Worm (Caenorhabditis elegans) whole organism, L3 larva: ENCODE data around the gene C02G6.2.
A peak's percentile ranks its signal among the peaks of the same experiment; 100 is the strongest.

Experiments used
- ZK546.5 ChIP-seq: sonication (generic microtip); optimal IDR thresholded peaks from 2 replicates; lab custom pipeline; 2017; ENCODE audit warnings: missing biosample characterization, missing genetic modification characterization
- ama-1 ChIP-seq: fragments of 150-350 bp; optimal IDR thresholded peaks from 2 replicates; lab custom pipeline; 2018
- ceh-16 ChIP-seq: sonication (generic microtip); optimal IDR thresholded peaks from 2 replicates; lab custom pipeline; 2017; ENCODE audit warnings: missing biosample characterization, missing genetic modification characterization
- ceh-28 ChIP-seq: fragments of 150-350 bp; optimal IDR thresholded peaks from 2 replicates; lab custom pipeline; 2014; ENCODE audit warnings: missing biosample characterization, missing genetic modification reagents, missing genetic modification characterization
- ceh-9 ChIP-seq: sonication (generic microtip); optimal IDR thresholded peaks from 2 replicates; lab custom pipeline; 2018; ENCODE audit warnings: missing biosample characterization, missing genetic modification characterization
- daf-12 ChIP-seq: fragments of 150-350 bp; optimal IDR thresholded peaks from 2 replicates; lab custom pipeline; 2014; ENCODE audit warnings: missing biosample characterization, missing genetic modification reagents, missing genetic modification characterization
- egl-27 ChIP-seq: sonication (generic microtip); optimal IDR thresholded peaks from 4 replicates; lab custom pipeline; 2017; ENCODE audit warnings: missing biosample characterization, missing genetic modification reagents, missing genetic modification characterization
- egl-5 ChIP-seq: fragments of 150-350 bp; optimal IDR thresholded peaks from 2 replicates; lab custom pipeline; 2017; ENCODE audit warnings: missing biosample characterization, missing genetic modification reagents, missing genetic modification characterization, inconsistent platforms
- elt-1 ChIP-seq: fragments of 150-350 bp; optimal IDR thresholded peaks from 2 replicates; lab custom pipeline; 2014; ENCODE audit warnings: missing biosample characterization, missing genetic modification characterization
- elt-2 ChIP-seq: sonication (generic microtip); optimal IDR thresholded peaks from 2 replicates; lab custom pipeline; 2016; ENCODE audit warnings: missing genetic modification reagents, mild to moderate bottlenecking, missing genetic modification characterization, missing compliant biosample characterization
- elt-3 ChIP-seq, 3 experiments: fragments of 150-350 bp in 1 of 3; sonication (generic microtip) in 2 of 3; optimal IDR thresholded peaks; 2 replicates in 2 of 3; 4 replicates in 1 of 3; lab custom pipeline; 2014 to 2017; ENCODE audit warnings: missing biosample characterization in 3 of 3, missing genetic modification characterization in 3 of 3
- eor-1 ChIP-seq, 2 experiments: fragments of 150-350 bp; optimal IDR thresholded peaks; 2 replicates each; lab custom pipeline; 2014 to 2018; ENCODE audit warnings: missing biosample characterization in 2 of 2, missing genetic modification characterization in 2 of 2
- fkh-2 ChIP-seq: fragments of 150-350 bp; optimal IDR thresholded peaks from 2 replicates; lab custom pipeline; 2014; ENCODE audit warnings: missing biosample characterization, missing genetic modification reagents, missing genetic modification characterization
- fos-1 ChIP-seq: fragments of 150-350 bp; optimal IDR thresholded peaks from 2 replicates; lab custom pipeline; 2014; ENCODE audit warnings: missing biosample characterization, missing genetic modification characterization
- hmg-11 ChIP-seq: sonication (generic microtip); optimal IDR thresholded peaks from 2 replicates; lab custom pipeline; 2016; ENCODE audit warnings: missing genetic modification characterization, missing compliant biosample characterization
- jun-1 ChIP-seq: fragments of 150-350 bp; optimal IDR thresholded peaks from 2 replicates; lab custom pipeline; 2014; ENCODE audit warnings: missing biosample characterization, missing genetic modification reagents, missing genetic modification characterization
- lin-15B ChIP-seq: fragments of 150-350 bp; optimal IDR thresholded peaks from 2 replicates; lab custom pipeline; 2014; ENCODE audit warnings: missing biosample characterization, missing genetic modification characterization
- lsy-12 ChIP-seq: sonication (generic microtip); optimal IDR thresholded peaks from 2 replicates; lab custom pipeline; 2016; ENCODE audit warnings: mild to moderate bottlenecking, missing genetic modification characterization, missing compliant biosample characterization
- mdl-1 ChIP-seq: fragments of 150-350 bp; optimal IDR thresholded peaks from 2 replicates; lab custom pipeline; 2014; ENCODE audit warnings: missing biosample characterization, missing genetic modification characterization
- mml-1 ChIP-seq: fragments of 150-350 bp; sonication (generic microtip); optimal IDR thresholded peaks from 3 replicates; lab custom pipeline; 2014; ENCODE audit warnings: missing biosample characterization, missing genetic modification characterization
- nfya-1 ChIP-seq: sonication (generic microtip); optimal IDR thresholded peaks from 2 replicates; lab custom pipeline; 2017; ENCODE audit warnings: missing genetic modification characterization, mild to moderate bottlenecking, missing compliant biosample characterization, antibody characterized with exemption, moderate library complexity; ENCODE audit not compliant: insufficient read depth
- nhr-11 ChIP-seq: fragments of 150-350 bp; optimal IDR thresholded peaks from 2 replicates; lab custom pipeline; 2014; ENCODE audit warnings: missing biosample characterization, missing genetic modification characterization
- nhr-12 ChIP-seq: fragments of 150-350 bp; optimal IDR thresholded peaks from 2 replicates; lab custom pipeline; 2014; ENCODE audit warnings: missing biosample characterization, missing genetic modification characterization
- nhr-23 ChIP-seq: fragments of 150-350 bp; optimal IDR thresholded peaks from 2 replicates; lab custom pipeline; 2014; ENCODE audit warnings: missing biosample characterization, missing genetic modification reagents, missing genetic modification characterization
- nhr-237 ChIP-seq: fragments of 150-350 bp; optimal IDR thresholded peaks from 2 replicates; lab custom pipeline; 2014; ENCODE audit warnings: missing biosample characterization, missing genetic modification characterization
- nhr-25 ChIP-seq: sonication (generic microtip); optimal IDR thresholded peaks from 2 replicates; lab custom pipeline; 2017; ENCODE audit warnings: missing biosample characterization, missing genetic modification characterization
- nhr-28 ChIP-seq: fragments of 150-350 bp; optimal IDR thresholded peaks from 2 replicates; lab custom pipeline; 2014; ENCODE audit warnings: missing biosample characterization, missing genetic modification characterization
- nhr-43 ChIP-seq: sonication (generic microtip); optimal IDR thresholded peaks from 2 replicates; lab custom pipeline; 2016; ENCODE audit warnings: mild to moderate bottlenecking, missing genetic modification characterization, missing compliant biosample characterization; ENCODE audit not compliant: poor library complexity, severe bottlenecking
- nhr-67 ChIP-seq: fragments of 150-350 bp; optimal IDR thresholded peaks from 2 replicates; lab custom pipeline; 2014; ENCODE audit warnings: missing biosample characterization, missing genetic modification characterization
- nhr-77 ChIP-seq: fragments of 150-350 bp; optimal IDR thresholded peaks from 2 replicates; lab custom pipeline; 2014; ENCODE audit warnings: missing biosample characterization, missing genetic modification characterization
- pha-4 ChIP-seq: fragments of 150-350 bp; optimal IDR thresholded peaks from 2 replicates; lab custom pipeline; 2014; ENCODE audit warnings: missing biosample characterization, missing genetic modification reagents, missing genetic modification characterization
- pqm-1 ChIP-seq: fragments of 150-350 bp; optimal IDR thresholded peaks from 2 replicates; lab custom pipeline; 2017; ENCODE audit warnings: missing biosample characterization, missing genetic modification characterization, inconsistent platforms
- sea-2 ChIP-seq: fragments of 150-350 bp; sonication (generic microtip); optimal IDR thresholded peaks from 4 replicates; lab custom pipeline; 2014; ENCODE audit warnings: missing biosample characterization, missing genetic modification reagents, missing genetic modification characterization
- skn-1 ChIP-seq: fragments of 150-350 bp; optimal IDR thresholded peaks from 2 replicates; lab custom pipeline; 2014; ENCODE audit warnings: missing biosample characterization, missing genetic modification characterization
- snpc-4 ChIP-seq: fragments of 150-350 bp; optimal IDR thresholded peaks from 2 replicates; lab custom pipeline; 2014; ENCODE audit warnings: missing biosample characterization, missing genetic modification characterization
- tbx-2 ChIP-seq: sonication (generic microtip); optimal IDR thresholded peaks from 2 replicates; lab custom pipeline; 2016; ENCODE audit warnings: mild to moderate bottlenecking, missing genetic modification characterization, missing compliant biosample characterization
- unc-39 ChIP-seq: sonication (generic microtip); optimal IDR thresholded peaks from 4 replicates; lab custom pipeline; 2017; ENCODE audit warnings: missing biosample characterization, missing genetic modification characterization
- unc-62 ChIP-seq: fragments of 150-350 bp; sonication (generic microtip); optimal IDR thresholded peaks from 4 replicates; lab custom pipeline; 2014; ENCODE audit warnings: missing biosample characterization, missing genetic modification reagents, missing genetic modification characterization
- zag-1 ChIP-seq: fragments of 150-350 bp; optimal IDR thresholded peaks from 2 replicates; lab custom pipeline; 2014; ENCODE audit warnings: missing biosample characterization, missing genetic modification characterization
- ztf-11 ChIP-seq: fragments of 150-350 bp; optimal IDR thresholded peaks from 2 replicates; lab custom pipeline; 2014; ENCODE audit warnings: missing biosample characterization, missing genetic modification characterization
- ztf-4 ChIP-seq: fragments of 150-350 bp; optimal IDR thresholded peaks from 2 replicates; lab custom pipeline; 2014; ENCODE audit warnings: missing biosample characterization, missing genetic modification characterization

Gene C02G6.2

DNA sequence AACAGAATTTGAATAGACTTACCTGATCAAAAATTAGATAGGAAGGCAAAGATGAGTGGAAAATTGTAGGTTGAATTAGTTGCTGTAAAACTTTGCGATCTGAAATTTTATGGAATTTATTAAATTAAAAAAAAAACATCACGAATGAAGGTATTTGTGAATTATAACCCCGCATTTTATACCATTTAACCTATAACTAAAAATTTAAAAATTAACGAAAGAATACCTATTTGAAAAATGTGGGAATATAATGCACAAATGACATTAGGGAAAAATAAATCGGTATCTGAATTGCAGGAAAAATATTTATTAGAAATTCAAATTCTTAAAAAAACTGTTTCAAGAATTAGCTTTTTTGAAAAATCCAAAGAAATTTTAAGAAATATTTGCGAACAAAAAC is 2.6 kb upstream of the C02G6.2 start, which contains the start of gene F26F12.4:
Gene F26F12.4 (minus strand): TSS at position 101 of the 400 bp plus-strand sequence.
- TF ChIP-seq nhr-12 (tag; lab: Kevin White, UChicago), result no peak
- TF ChIP-seq nhr-237 (tag; lab: Kevin White, UChicago), result no peak
- no peak for TF ChIP-seq nhr-23 (tag; lab: Kevin White, UChicago)
- TF ChIP-seq egl-27 (tag; lab: Kevin White, UChicago), result no peak
- no peak for TF ChIP-seq egl-5 (tag; lab: Kevin White, UChicago)
- no peak for TF ChIP-seq hmg-11 (tag; lab: Kevin White, UChicago)
- TF ChIP-seq ZK546.5 (tag; lab: Kevin White, UChicago), result no peak
- no peak for TF ChIP-seq ama-1 (lab: Kevin White, UChicago)
- no peak for TF ChIP-seq elt-3 (tag; optimal IDR thresholded peaks at IDR 0.05; lab: Kevin White, UChicago)
- TF ChIP-seq unc-62 (GFP tag; lab: Kevin White, UChicago), result no peak
- no peak for TF ChIP-seq skn-1 (tag; lab: Kevin White, UChicago)
- TF ChIP-seq snpc-4 (tag; lab: Kevin White, UChicago), result no peak
- no peak for TF ChIP-seq ztf-11
- no peak for TF ChIP-seq nfya-1 (tag; lab: Kevin White, UChicago)
- TF ChIP-seq ceh-28 (tag; lab: Kevin White, UChicago), result no peak

DNA sequence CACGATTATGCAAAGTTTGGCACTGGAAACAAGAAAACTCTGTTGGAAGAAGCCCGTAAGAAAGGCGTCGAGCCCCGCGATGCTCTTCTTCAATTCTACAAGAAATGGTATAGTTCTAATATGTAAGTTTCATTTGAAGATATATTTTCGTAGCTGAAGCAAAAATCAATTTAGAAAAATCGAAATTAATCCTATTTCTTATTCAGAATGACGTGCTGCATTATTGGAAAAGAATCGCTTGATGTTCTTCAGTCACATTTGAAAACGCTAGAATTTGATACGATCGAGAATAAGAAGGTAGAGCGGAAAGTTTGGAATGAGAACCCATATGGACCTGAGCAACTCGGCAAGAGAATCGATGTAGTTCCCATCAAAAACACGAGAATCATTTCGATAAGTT is 5.1 kb downstream of the C02G6.2 start:
- TF ChIP-seq snpc-4 (tag; lab: Kevin White, UChicago), result no peak

- TF ChIP-seq egl-27 (tag; lab: Kevin White, UChicago), result no peak
- TF ChIP-seq ama-1 (lab: Kevin White, UChicago), result no peak
- TF ChIP-seq nfya-1 (tag; lab: Kevin White, UChicago), result no peak
- no peak for TF ChIP-seq ceh-28 (tag; lab: Kevin White, UChicago)
- TF ChIP-seq pqm-1 (tag; lab: Kevin White, UChicago), result no peak
- no peak for TF ChIP-seq nhr-67 (tag; lab: Kevin White, UChicago)
- TF ChIP-seq eor-1 (tag; optimal IDR thresholded peaks at IDR 0.05; lab: Kevin White, UChicago), result no peak
- no peak for TF ChIP-seq hmg-11 (tag; lab: Kevin White, UChicago)
- no peak for TF ChIP-seq elt-1 (tag; lab: Kevin White, UChicago)
- TF ChIP-seq skn-1 (tag; lab: Kevin White, UChicago), result no peak
- no peak for TF ChIP-seq tbx-2 (tag; lab: Kevin White, UChicago)
- TF ChIP-seq fos-1 (tag; lab: Kevin White, UChicago), result no peak
- TF ChIP-seq fkh-2 (tag; lab: Kevin White, UChicago), result no peak
- no peak for TF ChIP-seq ztf-4 (tag; lab: Kevin White, UChicago)
- TF ChIP-seq unc-39, result no peak
- TF ChIP-seq nhr-25, result no peak
- no peak for TF ChIP-seq lin-15B (tag; lab: Kevin White, UChicago)
- no peak for TF ChIP-seq ceh-16 (tag; lab: Kevin White, UChicago)
- no peak for TF ChIP-seq daf-12 (tag; lab: Kevin White, UChicago)
- no peak for TF ChIP-seq nhr-43 (tag; lab: Kevin White, UChicago)
Measured at ce11 chrV:5880064-5880463, 8.2 kb downstream of the C02G6.2 start, which contains the start of gene C02G6.3. Gene C02G6.3, plus strand, starts transcription at chrV:5880364.

DNA sequence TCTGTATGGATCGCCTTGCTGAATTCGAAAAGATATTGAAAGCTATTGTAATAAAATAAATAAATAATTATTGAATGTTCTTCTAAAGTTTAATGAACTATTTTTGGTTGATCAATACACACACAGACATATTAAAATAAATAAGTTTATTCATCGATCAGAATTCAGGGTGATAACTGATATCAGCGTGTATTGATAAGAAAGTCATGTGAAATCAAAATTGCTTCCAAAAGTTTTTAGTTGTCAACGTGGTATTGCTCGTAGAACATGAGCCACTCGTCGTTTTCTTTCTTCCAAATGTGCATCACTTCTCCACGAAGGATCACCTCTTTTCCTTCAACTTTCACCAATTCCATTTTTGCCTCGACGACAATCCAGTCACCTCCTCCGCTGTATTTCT is 10.6 kb downstream of the C02G6.2 start:
- TF ChIP-seq mdl-1 (tag; lab: Kevin White, UChicago), result no peak
- no peak for TF ChIP-seq nhr-25
- no peak for TF ChIP-seq nhr-11 (tag; lab: Kevin White, UChicago)
- no peak for TF ChIP-seq lsy-12 (tag; lab: Kevin White, UChicago)
- TF ChIP-seq elt-2 (tag; lab: Kevin White, UChicago), result peak; percentile 66
- peak; percentile 75 for TF ChIP-seq pqm-1 (tag; lab: Kevin White, UChicago)
- TF ChIP-seq nfya-1 (tag; lab: Kevin White, UChicago), result no peak
- TF ChIP-seq, all 47 proteins: peak for 2

ce11 chrV:5883735-5884134 is 11.9 kb downstream of the C02G6.2 start, which contains the start of gene C04E6.8:
Gene C04E6.8, minus strand, starts transcription at chrV:5883835.
- no peak for TF ChIP-seq nhr-28 (tag; lab: Kevin White, UChicago)
- TF ChIP-seq mml-1 (tag; lab: Kevin White, UChicago), result no peak
- no peak for TF ChIP-seq jun-1 (tag; lab: Kevin White, UChicago)
- TF ChIP-seq pqm-1 (tag; lab: Kevin White, UChicago), result no peak
- TF ChIP-seq ZK546.5 (tag; lab: Kevin White, UChicago), result no peak
- no peak for TF ChIP-seq ztf-4 (tag; lab: Kevin White, UChicago)
- TF ChIP-seq lin-15B (tag; lab: Kevin White, UChicago), result no peak
- no peak for TF ChIP-seq nhr-77 (tag; lab: Kevin White, UChicago)
- TF ChIP-seq nhr-12 (tag; lab: Kevin White, UChicago), result no peak
- no peak for TF ChIP-seq elt-3 (tag; optimal IDR thresholded peaks at IDR 0.05; lab: Kevin White, UChicago)
- no peak for TF ChIP-seq eor-1 (tag; optimal IDR thresholded peaks at IDR 0.05; lab: Kevin White, UChicago)
- TF ChIP-seq skn-1 (tag; lab: Kevin White, UChicago), result no peak
- no peak for TF ChIP-seq pha-4 (tag; lab: Kevin White, UChicago)
- no peak for TF ChIP-seq sea-2 (GFP tag; lab: Kevin White, UChicago)
- no peak for TF ChIP-seq snpc-4 (tag; lab: Kevin White, UChicago)
- TF ChIP-seq ceh-9 (tag; lab: Kevin White, UChicago), result no peak
- no peak for TF ChIP-seq zag-1 (tag; lab: Kevin White, UChicago)
- TF ChIP-seq ceh-28 (tag; lab: Kevin White, UChicago), result no peak
- no peak for TF ChIP-seq tbx-2 (tag; lab: Kevin White, UChicago)
- no peak for TF ChIP-seq ama-1 (lab: Kevin White, UChicago)
